Worm (Caenorhabditis elegans): Measurements from ENCODE around the gene F15B10.3.
"Not testable (repeated sequence)": the region's sequence is repeated elsewhere in the genome, so short reads cannot be mapped to it uniquely, and the experiment has no call there.

F15B10.3 gene

ce11 chrIV:6581658-6582057 is 20.8 kb upstream of the F15B10.3 start:
- TF ChIP-seq him-1 (tag; optimal IDR thresholded peaks at IDR 0.05) (no peak), dao-5 (tag; optimal IDR thresholded peaks at IDR 0.05) (no peak), W03F9.2 (tag; optimal IDR thresholded peaks at IDR 0.05) (no peak)

- TF ChIP-seq him-1 (tag; optimal IDR thresholded peaks at IDR 0.05): no peak
Measured at ce11 chrIV:6582604-6583003, 19.9 kb upstream of the F15B10.3 start, which contains the start of gene odr-8. Gene odr-8 (minus strand): TSS chrIV:6582704.

- no peak for TF ChIP-seq dao-5 (tag; optimal IDR thresholded peaks at IDR 0.05)
- peak; percentile 27 for TF ChIP-seq him-1 (tag; optimal IDR thresholded peaks at IDR 0.05)
- peak; percentile 92 for TF ChIP-seq W03F9.2 (tag; optimal IDR thresholded peaks at IDR 0.05)
Measured at ce11 chrIV:6585397-6585921, 17.0 kb upstream of the F15B10.3 start, which contains the start of the genes F38A5.2 and dnj-11. Gene F38A5.2 (minus strand): TSS chrIV:6585400. Gene dnj-11 (plus strand): TSS chrIV:6585871.

- TF ChIP-seq him-1 (tag; optimal IDR thresholded peaks at IDR 0.05): no peak
- no peak for TF ChIP-seq dao-5 (tag; optimal IDR thresholded peaks at IDR 0.05)
- no peak for TF ChIP-seq W03F9.2 (tag; optimal IDR thresholded peaks at IDR 0.05)
Measured at ce11 chrIV:6588080-6588613, 14.3 kb upstream of the F15B10.3 start.

- TF ChIP-seq W03F9.2 (tag; optimal IDR thresholded peaks at IDR 0.05): no peak
- TF ChIP-seq him-1 (tag; optimal IDR thresholded peaks at IDR 0.05): no peak
- TF ChIP-seq dao-5 (tag; optimal IDR thresholded peaks at IDR 0.05): no peak
Measured at ce11 chrIV:6590029-6590428, 12.4 kb upstream of the F15B10.3 start, which contains the start of the genes lec-11 and irld-7. Gene lec-11 (minus strand): TSS chrIV:6590154. Gene irld-7 (plus strand): TSS chrIV:6590360.

ce11 chrIV:6591010-6591746 is 11.3 kb upstream of the F15B10.3 start, which contains the start of the genes nspb-1 and nspb-2:
Gene nspb-1 (minus strand): TSS chrIV:6591110.
Gene nspb-2 (plus strand): TSS chrIV:6591696.
- not testable (repeated sequence) for TF ChIP-seq him-1, dao-5, W03F9.2 (tag; optimal IDR thresholded peaks at IDR 0.05)

ce11 chrIV:6594871-6595270 is 7.6 kb upstream of the F15B10.3 start, which contains the start of gene nspb-3:
Gene nspb-3 (minus strand): TSS chrIV:6594971.
- not testable (repeated sequence) for TF ChIP-seq dao-5, him-1, W03F9.2 (tag; optimal IDR thresholded peaks at IDR 0.05)

ce11 chrIV:6595912-6596311 is 6.6 kb upstream of the F15B10.3 start, which contains the start of gene F38A5.22:
Gene F38A5.22 (minus strand): TSS chrIV:6595940.
- no peak for TF ChIP-seq dao-5 (tag; optimal IDR thresholded peaks at IDR 0.05)
- TF ChIP-seq him-1 (tag; optimal IDR thresholded peaks at IDR 0.05): no peak
- no peak for TF ChIP-seq W03F9.2 (tag; optimal IDR thresholded peaks at IDR 0.05)

ce11 chrIV:6597298-6597697 is 5.2 kb upstream of the F15B10.3 start, which contains the start of gene F38A5.6:
Gene F38A5.6 (minus strand): TSS chrIV:6597398.
- TF ChIP-seq W03F9.2 (tag; optimal IDR thresholded peaks at IDR 0.05): no peak
- TF ChIP-seq him-1 (tag; optimal IDR thresholded peaks at IDR 0.05): no peak
- no peak for TF ChIP-seq dao-5 (tag; optimal IDR thresholded peaks at IDR 0.05)

ce11 chrIV:6597918-6598317 is 4.6 kb upstream of the F15B10.3 start, which contains the start of gene nspb-4:
Gene nspb-4 (plus strand): TSS chrIV:6598218.
- TF ChIP-seq dao-5, him-1, W03F9.2 (tag; optimal IDR thresholded peaks at IDR 0.05): not testable (repeated sequence)

ce11 chrIV:6598740-6599139 is 3.7 kb upstream of the F15B10.3 start, which contains the start of gene nspb-5:
Gene nspb-5 (plus strand): TSS chrIV:6599040.
- TF ChIP-seq dao-5, him-1, W03F9.2 (tag; optimal IDR thresholded peaks at IDR 0.05): not testable (repeated sequence)

- TF ChIP-seq dao-5 (tag; optimal IDR thresholded peaks at IDR 0.05) (no peak), W03F9.2 (tag; optimal IDR thresholded peaks at IDR 0.05) (no peak), him-1 (tag; optimal IDR thresholded peaks at IDR 0.05) (no peak)
Measured at ce11 chrIV:6599447-6599846, 3.0 kb upstream of the F15B10.3 start, which contains the start of gene F38A5.8. Gene F38A5.8 (plus strand): TSS chrIV:6599747.

ce11 chrIV:6601213-6601724 is 1.2 kb upstream of the F15B10.3 start, which contains the start of gene sup-36:
Gene sup-36 (plus strand): TSS chrIV:6601674.
- no peak for TF ChIP-seq him-1 (tag; optimal IDR thresholded peaks at IDR 0.05)
- TF ChIP-seq dao-5 (tag; optimal IDR thresholded peaks at IDR 0.05): no peak
